Fruit fly (Drosophila melanogaster) whole organism, prepupa: ENCODE data around the gene LSm-4.

ENCODE experiments used
- Blimp-1 ChIP-seq: fragments of 200-800 bp; sonication (Bioruptor generic); optimal IDR thresholded peaks from 3 replicates; lab custom pipeline; 2017; ENCODE audit warnings: missing biosample characterization, missing genetic modification characterization, mild to moderate bottlenecking, moderate library complexity, missing genetic modification reagents
- CG11762 ChIP-seq: fragments of 200-800 bp; sonication (Bioruptor generic); optimal IDR thresholded peaks from 3 replicates; lab custom pipeline; 2016; ENCODE audit warnings: missing biosample characterization, missing genetic modification characterization; ENCODE audit not compliant: insufficient read depth
- CG16779 ChIP-seq: fragments of 200-800 bp; sonication (Bioruptor generic); optimal IDR thresholded peaks from 3 replicates; lab custom pipeline; 2017; ENCODE audit warnings: missing biosample characterization, mild to moderate bottlenecking, missing genetic modification characterization
- CG32006 ChIP-seq: fragments of 200-800 bp; sonication (Bioruptor generic); optimal IDR thresholded peaks from 3 replicates; lab custom pipeline; 2017; ENCODE audit warnings: missing biosample characterization, mild to moderate bottlenecking, missing genetic modification characterization
- CG34406 ChIP-seq: fragments of 200-800 bp; sonication (Bioruptor generic); optimal IDR thresholded peaks from 3 replicates; lab custom pipeline; 2016; ENCODE audit warnings: missing biosample characterization, missing genetic modification characterization
- CG8319 ChIP-seq: fragments of 200-800 bp; sonication (Bioruptor generic); optimal IDR thresholded peaks from 3 replicates; lab custom pipeline; 2016; ENCODE audit warnings: missing biosample characterization, missing genetic modification characterization
- Eip75B ChIP-seq: fragments of 200-800 bp; sonication (Bioruptor generic); optimal IDR thresholded peaks from 3 replicates; lab custom pipeline; 2016; ENCODE audit warnings: missing biosample characterization, missing genetic modification characterization
- Hr39 ChIP-seq: fragments of 200-800 bp; sonication (Bioruptor generic); optimal IDR thresholded peaks from 2 replicates; lab custom pipeline; 2016; ENCODE audit warnings: missing biosample characterization, missing genetic modification characterization
- cyc ChIP-seq: fragments of 200-800 bp; sonication (Bioruptor generic); optimal IDR thresholded peaks from 3 replicates; lab custom pipeline; 2016; ENCODE audit warnings: missing biosample characterization, missing genetic modification characterization
- salr ChIP-seq, 2 experiments: fragments of 200-800 bp; sonication (Bioruptor generic); optimal IDR thresholded peaks; 3 replicates each; lab custom pipeline; 2016 to 2018; ENCODE audit warnings: missing biosample characterization in 2 of 2, missing genetic modification characterization in 2 of 2, mild to moderate bottlenecking in 1 of 2
- svp ChIP-seq: fragments of 200-800 bp; sonication (Bioruptor generic); peaks from one replicate; lab custom pipeline; 2016; ENCODE audit warnings: missing biosample characterization, missing genetic modification characterization

- TF ChIP-seq salr (GFP tag; optimal IDR thresholded peaks at IDR 0.05; lab: Kevin White, UChicago) (no peak), cyc (GFP tag; lab: Kevin White, UChicago) (no peak), Eip75B (GFP tag; lab: Kevin White, UChicago) (no peak), CG16779 (tag; lab: Kevin White, UChicago) (no peak), svp (no peak), CG34406 (GFP tag; lab: Kevin White, UChicago) (no peak), CG11762 (GFP tag; lab: Kevin White, UChicago) (no peak), Hr39 (GFP tag; lab: Kevin White, UChicago) (no peak), Blimp-1 (GFP tag; lab: Kevin White, UChicago) (no peak), CG8319 (GFP tag; lab: Kevin White, UChicago) (no peak), CG32006 (no peak)
Observed at dm6 chr2L:10396877-10397587, 8.0 kb downstream of the LSm-4 start.
